Worm (Caenorhabditis elegans): Measurements from ENCODE around the gene F09E10.5.

The F09E10.5 gene

DNA sequence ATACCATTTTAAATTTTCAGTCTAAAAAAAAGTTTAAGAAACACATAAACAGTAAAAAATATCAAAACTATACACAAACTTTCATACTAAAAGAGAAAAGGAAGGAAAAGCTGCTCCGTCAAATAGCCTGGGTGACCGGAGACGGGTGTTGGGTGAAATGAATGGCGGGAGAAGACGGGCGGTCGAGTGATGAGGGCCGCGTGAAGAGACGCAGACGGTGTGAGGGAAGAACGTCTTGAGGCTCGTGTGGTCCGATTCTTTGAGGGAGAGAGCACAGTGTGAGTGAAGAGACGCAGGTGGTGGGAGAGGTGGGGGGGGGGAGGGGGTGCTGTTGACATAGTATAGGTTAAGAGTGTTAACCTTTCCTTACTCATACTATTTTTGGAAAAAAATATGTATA, 34.9 kb upstream of the F09E10.5 start:
- TF ChIP-seq sptf-1 (tag; optimal IDR thresholded peaks at IDR 0.05) (peak; percentile 44), nhr-2 (tag; optimal IDR thresholded peaks at IDR 0.05) (peak; percentile 41), ztf-11 (tag; optimal IDR thresholded peaks at IDR 0.05) (no peak), mep-1 (tag; optimal IDR thresholded peaks at IDR 0.05) (peak; percentile 36)

DNA sequence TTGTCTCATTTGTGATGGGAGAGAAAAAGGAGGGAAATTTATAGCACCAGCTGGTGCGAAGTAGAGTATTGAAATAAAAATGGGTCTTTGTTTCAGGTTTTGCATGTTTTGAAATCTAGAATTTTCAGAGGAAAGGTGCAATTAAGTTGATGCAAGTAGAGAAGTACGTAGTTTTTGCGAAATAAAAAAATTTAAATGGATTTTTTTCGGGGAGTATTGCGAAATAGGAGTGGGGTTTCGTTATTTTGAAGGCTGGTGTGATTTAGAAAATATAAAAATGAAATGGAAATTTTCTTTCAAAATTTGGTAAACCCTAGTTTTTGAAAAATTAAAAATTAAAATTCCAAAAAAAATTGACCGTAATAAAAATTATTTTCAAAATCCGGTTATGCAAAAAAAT, 34.0 kb upstream of the F09E10.5 start:
- TF ChIP-seq M03D4.4 (tag; optimal IDR thresholded peaks at IDR 0.05) = no peak
- TF ChIP-seq lin-13 (tag; optimal IDR thresholded peaks at IDR 0.05) = no peak
- no peak for TF ChIP-seq ham-2 (GFP tag; optimal IDR thresholded peaks at IDR 0.05)
- TF ChIP-seq unc-62 (GFP tag; optimal IDR thresholded peaks at IDR 0.05) = no peak
- no peak for TF ChIP-seq nhr-28 (tag; optimal IDR thresholded peaks at IDR 0.05)
- no peak for TF ChIP-seq elt-3 (tag; optimal IDR thresholded peaks at IDR 0.05)
- TF ChIP-seq zip-8 (tag; optimal IDR thresholded peaks at IDR 0.05) = no peak
- TF ChIP-seq cnd-1 (tag; optimal IDR thresholded peaks at IDR 0.05) = no peak
- no peak for TF ChIP-seq tbx-8 (GFP tag; optimal IDR thresholded peaks at IDR 0.05)
- no peak for TF ChIP-seq snpc-4 (tag; optimal IDR thresholded peaks at IDR 0.05)
- no peak for TF ChIP-seq nhr-12 (tag; optimal IDR thresholded peaks at IDR 0.05)
- TF ChIP-seq hlh-1 (tag; optimal IDR thresholded peaks at IDR 0.05) = no peak
- TF ChIP-seq elt-1 (tag; optimal IDR thresholded peaks at IDR 0.05; ENCODE audit: borderline replicate concordance, insufficient read depth) = no peak

DNA sequence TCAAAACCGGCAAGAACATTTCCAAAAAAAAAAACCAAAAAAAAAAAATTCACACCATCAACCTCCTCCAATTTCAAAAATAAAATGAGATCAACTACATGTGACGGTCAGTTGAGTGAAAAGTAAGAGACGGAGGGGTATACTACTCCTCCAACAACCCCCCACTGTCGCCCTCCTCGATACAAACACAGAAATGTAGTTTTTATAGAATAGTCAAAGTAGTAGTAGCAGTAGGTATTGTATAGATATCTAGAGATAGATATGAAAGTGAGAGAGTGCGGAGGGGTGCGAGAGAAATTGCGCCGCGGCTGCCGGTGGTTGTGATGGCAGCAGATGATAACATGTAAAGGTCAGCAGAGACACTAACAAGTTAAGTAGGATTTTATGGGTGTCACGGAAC, 33.2 kb upstream of the F09E10.5 start:
- peak; percentile 4 for TF ChIP-seq ham-2 (GFP tag; optimal IDR thresholded peaks at IDR 0.05)
- peak; percentile 24 for TF ChIP-seq elt-1 (tag; optimal IDR thresholded peaks at IDR 0.05; ENCODE audit: borderline replicate concordance, insufficient read depth)
- no peak for TF ChIP-seq lsy-2 (tag; optimal IDR thresholded peaks at IDR 0.05)

DNA sequence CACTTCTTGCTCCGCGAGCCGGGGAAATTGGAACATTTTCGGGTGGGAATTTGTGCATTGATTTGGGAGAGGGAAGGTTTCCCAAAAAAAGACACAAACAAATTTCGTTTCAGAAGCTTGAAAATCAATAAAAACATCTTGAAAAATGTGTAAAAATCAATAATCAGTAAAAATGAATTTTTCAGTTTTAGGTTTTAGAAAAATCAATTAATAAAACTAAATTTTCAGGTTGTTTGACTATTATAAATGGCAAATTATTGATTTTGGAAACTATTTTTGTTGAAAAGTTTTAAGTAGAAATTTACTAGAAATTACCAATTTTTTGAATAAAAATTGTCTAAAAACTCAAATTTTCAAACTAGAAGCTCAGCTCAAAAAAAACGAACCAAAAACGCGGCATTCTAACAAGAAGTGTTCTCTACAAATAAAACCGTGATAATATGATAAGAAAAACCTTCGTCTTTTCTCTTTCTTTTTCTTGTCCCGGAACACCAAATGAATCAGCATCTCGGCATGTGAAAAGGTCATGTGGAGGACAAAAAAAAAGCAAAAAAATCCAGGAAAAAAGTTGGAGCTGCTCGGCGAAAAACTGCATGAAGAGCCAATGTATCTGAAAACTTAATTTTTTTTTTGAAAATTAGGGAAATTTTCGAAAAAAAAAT, 31.5 kb upstream of the F09E10.5 start:
- no peak for TF ChIP-seq ham-2 (GFP tag; optimal IDR thresholded peaks at IDR 0.05)
- no peak for TF ChIP-seq ceh-39 (tag; optimal IDR thresholded peaks at IDR 0.05)
- no peak for TF ChIP-seq snpc-4 (tag; optimal IDR thresholded peaks at IDR 0.05)
- TF ChIP-seq unc-39 (tag; optimal IDR thresholded peaks at IDR 0.05) = no peak
- no peak for TF ChIP-seq tbx-8 (GFP tag; optimal IDR thresholded peaks at IDR 0.05)
- TF ChIP-seq lsy-2 (tag; optimal IDR thresholded peaks at IDR 0.05) = no peak
- no peak for TF ChIP-seq sem-2 (GFP tag; optimal IDR thresholded peaks at IDR 0.05)
- no peak for TF ChIP-seq unc-120 (tag; optimal IDR thresholded peaks at IDR 0.05; ENCODE audit: poor library complexity, severe bottlenecking)
- no peak for TF ChIP-seq M03D4.4 (tag; optimal IDR thresholded peaks at IDR 0.05)
- no peak for TF ChIP-seq nhr-2 (tag; optimal IDR thresholded peaks at IDR 0.05)
- no peak for TF ChIP-seq elt-1 (tag; optimal IDR thresholded peaks at IDR 0.05; ENCODE audit: borderline replicate concordance, insufficient read depth)
- TF ChIP-seq unc-62 (GFP tag; optimal IDR thresholded peaks at IDR 0.05) = no peak

DNA sequence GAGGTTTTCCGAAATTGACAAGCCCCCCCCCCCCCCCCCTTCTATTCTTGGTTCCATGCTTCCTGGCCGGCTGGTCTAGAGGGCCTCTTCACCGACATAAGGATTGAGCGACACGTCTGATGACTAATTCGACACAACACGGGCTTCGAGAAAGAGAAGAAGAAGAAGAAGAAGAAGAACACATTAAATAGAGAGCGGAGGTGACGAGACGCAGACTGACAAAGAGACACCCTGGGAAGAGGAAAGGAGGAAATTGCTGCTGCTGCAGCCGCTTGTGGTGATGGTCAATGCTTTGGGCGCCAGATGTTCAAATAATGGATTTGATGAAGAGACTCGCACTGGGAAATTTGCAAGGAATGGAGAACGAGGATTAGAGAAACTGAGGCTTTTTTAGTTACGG, 30.4 kb upstream of the F09E10.5 start:
- TF ChIP-seq snpc-4 (tag; optimal IDR thresholded peaks at IDR 0.05) (no peak), hlh-1 (tag; optimal IDR thresholded peaks at IDR 0.05) (peak; percentile 45), nhr-237 (tag; optimal IDR thresholded peaks at IDR 0.05) (no peak), nhr-28 (tag; optimal IDR thresholded peaks at IDR 0.05) (no peak), nhr-76 (tag; optimal IDR thresholded peaks at IDR 0.05) (no peak), unc-120 (tag; optimal IDR thresholded peaks at IDR 0.05; ENCODE audit: poor library complexity, severe bottlenecking) (peak; percentile 78), unc-62 (GFP tag; optimal IDR thresholded peaks at IDR 0.05) (peak; percentile 74), mep-1 (tag; optimal IDR thresholded peaks at IDR 0.05) (peak; percentile 45), elt-1 (tag; optimal IDR thresholded peaks at IDR 0.05; ENCODE audit: borderline replicate concordance, insufficient read depth) (no peak), lsy-2 (tag; optimal IDR thresholded peaks at IDR 0.05) (no peak), ceh-39 (tag; optimal IDR thresholded peaks at IDR 0.05) (no peak), M03D4.4 (tag; optimal IDR thresholded peaks at IDR 0.05) (peak; percentile 13), sptf-1 (tag; optimal IDR thresholded peaks at IDR 0.05) (no peak), ceh-83 (GFP tag; optimal IDR thresholded peaks at IDR 0.05) (no peak), lin-13 (tag; optimal IDR thresholded peaks at IDR 0.05) (no peak), flh-1 (GFP tag; optimal IDR thresholded peaks at IDR 0.05) (no peak), mab-5 (tag; optimal IDR thresholded peaks at IDR 0.05) (no peak), cnd-1 (tag; optimal IDR thresholded peaks at IDR 0.05) (peak; percentile 61), sem-2 (GFP tag; optimal IDR thresholded peaks at IDR 0.05) (no peak), mls-2 (tag; optimal IDR thresholded peaks at IDR 0.05) (peak; percentile 56), ces-1 (GFP tag; optimal IDR thresholded peaks at IDR 0.05) (peak; percentile 77), blmp-1 (tag; optimal IDR thresholded peaks at IDR 0.05) (no peak), drap-1 (GFP tag; optimal IDR thresholded peaks at IDR 0.05) (no peak), ham-2 (GFP tag; optimal IDR thresholded peaks at IDR 0.05) (peak; percentile 77), ceh-43 (GFP tag; optimal IDR thresholded peaks at IDR 0.05) (no peak), elt-3 (tag; optimal IDR thresholded peaks at IDR 0.05) (no peak), unc-39 (tag; optimal IDR thresholded peaks at IDR 0.05) (no peak), pha-4 (tag; optimal IDR thresholded peaks at IDR 0.05) (no peak), ztf-11 (tag; optimal IDR thresholded peaks at IDR 0.05) (no peak), nhr-12 (tag; optimal IDR thresholded peaks at IDR 0.05) (no peak), zip-8 (tag; optimal IDR thresholded peaks at IDR 0.05) (no peak), bed-3 (GFP tag; optimal IDR thresholded peaks at IDR 0.05) (no peak), nhr-2 (tag; optimal IDR thresholded peaks at IDR 0.05) (no peak), tbx-8 (GFP tag; optimal IDR thresholded peaks at IDR 0.05) (no peak), lin-32 (GFP tag; optimal IDR thresholded peaks at IDR 0.05) (peak; percentile 77)

Data from whole organism, mixed stage, embryonic.